Fruit fly (Drosophila melanogaster) whole organism, prepupa: ENCODE measurements around the gene FucT6.

Source experiments
- CG4318 ChIP-seq: fragments of 200-800 bp; sonication (Bioruptor generic); optimal IDR thresholded peaks from 3 replicates; lab custom pipeline; 2017; ENCODE audit warnings: missing biosample characterization, mild to moderate bottlenecking, missing genetic modification characterization
- Ets96B ChIP-seq: fragments of 200-800 bp; optimal IDR thresholded peaks from 2 replicates; lab custom pipeline; 2019; ENCODE audit warnings: missing biosample characterization, mild to moderate bottlenecking, missing genetic modification characterization, moderate library complexity
- Lpt ChIP-seq: fragments of 200-800 bp; sonication (Bioruptor generic); optimal IDR thresholded peaks from 3 replicates; lab custom pipeline; 2016; ENCODE audit warnings: missing biosample characterization, missing genetic modification characterization
- Met ChIP-seq: fragments of 200-800 bp; sonication (Bioruptor generic); optimal IDR thresholded peaks from 3 replicates; lab custom pipeline; 2016; ENCODE audit warnings: missing biosample characterization, missing genetic modification characterization
- salr ChIP-seq, 2 experiments: fragments of 200-800 bp; sonication (Bioruptor generic); optimal IDR thresholded peaks; 3 replicates each; lab custom pipeline; 2016 to 2018; ENCODE audit warnings: missing biosample characterization in 2 of 2, missing genetic modification characterization in 2 of 2, mild to moderate bottlenecking in 1 of 2
- topi ChIP-seq: fragments of 200-800 bp; sonication (Bioruptor generic); optimal IDR thresholded peaks from 3 replicates; lab custom pipeline; 2016; ENCODE audit warnings: missing biosample characterization, missing genetic modification characterization

DNA sequence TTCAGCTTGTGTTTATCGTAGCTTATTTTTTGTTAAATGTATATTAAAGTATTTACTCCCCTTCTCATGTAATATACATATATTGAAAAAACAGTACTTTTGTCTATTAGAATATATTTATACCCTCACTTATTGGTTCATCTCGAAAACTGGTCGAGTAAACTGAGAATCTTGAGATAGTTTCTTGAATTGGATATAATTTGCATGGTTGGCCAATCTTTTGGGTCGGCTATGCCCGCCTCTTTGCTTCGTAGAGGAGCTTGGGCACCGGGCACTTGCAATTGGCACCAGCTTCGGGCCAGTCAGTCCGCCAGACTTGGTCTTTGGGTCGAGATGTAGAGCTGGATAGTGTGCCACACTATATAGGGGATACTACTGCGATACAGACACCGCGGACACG lies 29.3 kb downstream of the FucT6 start:
- TF ChIP-seq CG4318 (no peak), salr (GFP tag; optimal IDR thresholded peaks at IDR 0.05; lab: Kevin White, UChicago) (no peak), Ets96B (tag; lab: Kevin White, UChicago) (no peak), Met (GFP tag; lab: Kevin White, UChicago) (no peak), topi (GFP tag; lab: Kevin White, UChicago) (no peak), Lpt (no peak)
